Worm (Caenorhabditis elegans) whole organism, mixed stage, embryonic: ENCODE data around the gene ilcr-2.

ENCODE experiments used
- M03D4.4 ChIP-seq: sonication (generic microtip); optimal IDR thresholded peaks from 2 replicates; lab custom pipeline; 2017; ENCODE audit warnings: mild to moderate bottlenecking, missing genetic modification characterization, missing compliant biosample characterization
- bed-3 ChIP-seq: fragments of 200-800 bp; sonication (Bioruptor generic); optimal IDR thresholded peaks from 3 replicates; lab custom pipeline; 2018; ENCODE audit warnings: mild to moderate bottlenecking, missing genetic modification characterization, moderate library complexity, missing compliant biosample characterization
- blmp-1 ChIP-seq: fragments of 150-350 bp; optimal IDR thresholded peaks from 2 replicates; lab custom pipeline; 2014; ENCODE audit warnings: missing biosample characterization, missing genetic modification characterization
- ceh-39 ChIP-seq: fragments of 150-350 bp; optimal IDR thresholded peaks from 2 replicates; lab custom pipeline; 2014; ENCODE audit warnings: missing biosample characterization, missing genetic modification characterization
- ceh-43 ChIP-seq: fragments of 200-800 bp; sonication (Bioruptor generic); optimal IDR thresholded peaks from 2 replicates; lab custom pipeline; 2018; ENCODE audit warnings: mild to moderate bottlenecking, missing genetic modification characterization, moderate library complexity, missing compliant biosample characterization
- ceh-83 ChIP-seq: fragments of 200-800 bp; sonication (Bioruptor generic); optimal IDR thresholded peaks from 2 replicates; lab custom pipeline; 2018; ENCODE audit warnings: mild to moderate bottlenecking, missing genetic modification characterization, missing compliant biosample characterization
- ces-1 ChIP-seq: fragments of 150-350 bp; optimal IDR thresholded peaks from 2 replicates; lab custom pipeline; 2014; ENCODE audit warnings: missing biosample characterization, missing genetic modification reagents, missing genetic modification characterization
- elt-1 ChIP-seq: sonication (generic microtip); optimal IDR thresholded peaks from 2 replicates; lab custom pipeline; 2017; ENCODE audit warnings: missing genetic modification characterization, mild to moderate bottlenecking, missing compliant biosample characterization, antibody characterized with exemption, moderate library complexity, borderline replicate concordance; ENCODE audit not compliant: insufficient read depth
- elt-3 ChIP-seq: fragments of 150-350 bp; optimal IDR thresholded peaks from 2 replicates; lab custom pipeline; 2014; ENCODE audit warnings: missing biosample characterization, missing genetic modification characterization
- flh-1 ChIP-seq: fragments of 200-800 bp; sonication (Bioruptor generic); optimal IDR thresholded peaks from 2 replicates; lab custom pipeline; 2018; ENCODE audit warnings: mild to moderate bottlenecking, missing genetic modification characterization, moderate library complexity, missing compliant biosample characterization
- ham-2 ChIP-seq: fragments of 200-800 bp; sonication (Bioruptor generic); optimal IDR thresholded peaks from 2 replicates; lab custom pipeline; 2018; ENCODE audit warnings: mild to moderate bottlenecking, missing genetic modification characterization, missing compliant biosample characterization
- hlh-1 ChIP-seq: fragments of 150-350 bp; optimal IDR thresholded peaks from 2 replicates; lab custom pipeline; 2014; ENCODE audit warnings: missing biosample characterization, missing genetic modification reagents, missing genetic modification characterization
- lin-32 ChIP-seq: fragments of 200-800 bp; sonication (Bioruptor generic); optimal IDR thresholded peaks from 2 replicates; lab custom pipeline; 2018; ENCODE audit warnings: mild to moderate bottlenecking, missing genetic modification characterization, missing compliant biosample characterization
- lsy-2 ChIP-seq: fragments of 150-350 bp; optimal IDR thresholded peaks from 2 replicates; lab custom pipeline; 2014; ENCODE audit warnings: missing biosample characterization, missing genetic modification characterization
- mep-1 ChIP-seq: fragments of 150-350 bp; optimal IDR thresholded peaks from 2 replicates; lab custom pipeline; 2017; ENCODE audit warnings: missing biosample characterization, missing genetic modification reagents, missing genetic modification characterization, inconsistent platforms
- mls-2 ChIP-seq: sonication (generic microtip); optimal IDR thresholded peaks from 2 replicates; lab custom pipeline; 2016; ENCODE audit warnings: mild to moderate bottlenecking, missing genetic modification characterization, moderate library complexity, missing compliant biosample characterization
- nhr-12 ChIP-seq: fragments of 150-350 bp; optimal IDR thresholded peaks from 2 replicates; lab custom pipeline; 2014; ENCODE audit warnings: missing biosample characterization, missing genetic modification characterization
- nhr-2 ChIP-seq: fragments of 150-350 bp; optimal IDR thresholded peaks from 2 replicates; lab custom pipeline; 2014; ENCODE audit warnings: missing biosample characterization, missing genetic modification characterization
- nhr-237 ChIP-seq: fragments of 150-350 bp; optimal IDR thresholded peaks from 2 replicates; lab custom pipeline; 2014; ENCODE audit warnings: missing biosample characterization, missing genetic modification characterization
- nhr-76 ChIP-seq: sonication (generic microtip); optimal IDR thresholded peaks from 2 replicates; lab custom pipeline; 2017; ENCODE audit warnings: missing biosample characterization, missing genetic modification characterization
- pha-4 ChIP-seq: fragments of 150-350 bp; optimal IDR thresholded peaks from 2 replicates; lab custom pipeline; 2018; ENCODE audit warnings: missing biosample characterization, missing genetic modification reagents, missing genetic modification characterization
- sem-2 ChIP-seq: fragments of 200-800 bp; sonication (Bioruptor generic); optimal IDR thresholded peaks from 2 replicates; lab custom pipeline; 2018; ENCODE audit warnings: mild to moderate bottlenecking, missing genetic modification characterization, missing compliant biosample characterization
- snpc-4 ChIP-seq: fragments of 150-350 bp; optimal IDR thresholded peaks from 2 replicates; lab custom pipeline; 2014; ENCODE audit warnings: missing biosample characterization, missing genetic modification characterization
- sptf-1 ChIP-seq: sonication (generic microtip); optimal IDR thresholded peaks from 2 replicates; lab custom pipeline; 2017; ENCODE audit warnings: mild to moderate bottlenecking, missing genetic modification characterization, moderate library complexity, missing compliant biosample characterization
- tbx-8 ChIP-seq: fragments of 200-800 bp; sonication (Bioruptor generic); optimal IDR thresholded peaks from 2 replicates; lab custom pipeline; 2018; ENCODE audit warnings: mild to moderate bottlenecking, missing genetic modification characterization, moderate library complexity, missing compliant biosample characterization
- unc-120 ChIP-seq: sonication (generic microtip); optimal IDR thresholded peaks from 2 replicates; lab custom pipeline; 2017; ENCODE audit warnings: missing genetic modification characterization, missing compliant biosample characterization; ENCODE audit not compliant: poor library complexity, severe bottlenecking
- unc-62 ChIP-seq: fragments of 150-350 bp; optimal IDR thresholded peaks from 2 replicates; lab custom pipeline; 2014; ENCODE audit warnings: missing biosample characterization, missing genetic modification reagents, missing genetic modification characterization
- zip-8 ChIP-seq: fragments of 150-350 bp; optimal IDR thresholded peaks from 2 replicates; lab custom pipeline; 2014; ENCODE audit warnings: missing biosample characterization, missing genetic modification characterization
- ztf-11 ChIP-seq: fragments of 150-350 bp; optimal IDR thresholded peaks from 2 replicates; lab custom pipeline; 2014; ENCODE audit warnings: missing biosample characterization, missing genetic modification characterization

Gene ilcr-2

DNA sequence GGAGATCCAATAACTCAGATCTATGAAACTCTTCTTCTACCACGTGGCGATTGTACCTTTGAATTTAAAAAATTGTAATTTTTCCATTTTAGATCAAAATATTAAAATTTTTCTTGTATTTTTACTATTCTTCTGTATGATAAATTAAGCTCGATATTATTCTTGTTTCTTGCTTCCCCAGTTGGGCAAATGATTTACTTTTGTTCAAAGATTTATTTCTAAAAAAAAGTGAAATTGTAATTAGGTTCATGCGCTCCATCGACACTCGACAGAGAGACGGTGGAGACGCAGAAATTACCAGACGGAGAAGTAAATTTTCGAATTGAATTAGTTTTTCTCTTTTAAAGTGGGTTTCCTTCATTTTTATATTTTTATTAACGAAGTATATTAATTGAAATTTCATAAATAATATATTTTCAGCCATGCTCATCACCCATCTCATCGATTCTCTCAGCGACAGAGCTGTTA lies 30.8 kb downstream of the ilcr-2 start, which contains the start of gene npp-24:
Gene npp-24 (plus strand): TSS at position 51 of the 468 bp plus-strand sequence.
- no peak for TF ChIP-seq elt-3 (tag; lab: Kevin White, UChicago)
- TF ChIP-seq tbx-8 = no peak
- no peak for TF ChIP-seq ceh-43
- TF ChIP-seq ces-1 (GFP tag; lab: Kevin White, UChicago) = peak; percentile 79
- peak; percentile 3 for TF ChIP-seq blmp-1
- no peak for TF ChIP-seq ceh-83 (GFP tag; lab: Kevin White, UChicago)
- no peak for TF ChIP-seq nhr-237 (tag; lab: Kevin White, UChicago)
- TF ChIP-seq unc-62 (GFP tag; lab: Kevin White, UChicago) = no peak

DNA sequence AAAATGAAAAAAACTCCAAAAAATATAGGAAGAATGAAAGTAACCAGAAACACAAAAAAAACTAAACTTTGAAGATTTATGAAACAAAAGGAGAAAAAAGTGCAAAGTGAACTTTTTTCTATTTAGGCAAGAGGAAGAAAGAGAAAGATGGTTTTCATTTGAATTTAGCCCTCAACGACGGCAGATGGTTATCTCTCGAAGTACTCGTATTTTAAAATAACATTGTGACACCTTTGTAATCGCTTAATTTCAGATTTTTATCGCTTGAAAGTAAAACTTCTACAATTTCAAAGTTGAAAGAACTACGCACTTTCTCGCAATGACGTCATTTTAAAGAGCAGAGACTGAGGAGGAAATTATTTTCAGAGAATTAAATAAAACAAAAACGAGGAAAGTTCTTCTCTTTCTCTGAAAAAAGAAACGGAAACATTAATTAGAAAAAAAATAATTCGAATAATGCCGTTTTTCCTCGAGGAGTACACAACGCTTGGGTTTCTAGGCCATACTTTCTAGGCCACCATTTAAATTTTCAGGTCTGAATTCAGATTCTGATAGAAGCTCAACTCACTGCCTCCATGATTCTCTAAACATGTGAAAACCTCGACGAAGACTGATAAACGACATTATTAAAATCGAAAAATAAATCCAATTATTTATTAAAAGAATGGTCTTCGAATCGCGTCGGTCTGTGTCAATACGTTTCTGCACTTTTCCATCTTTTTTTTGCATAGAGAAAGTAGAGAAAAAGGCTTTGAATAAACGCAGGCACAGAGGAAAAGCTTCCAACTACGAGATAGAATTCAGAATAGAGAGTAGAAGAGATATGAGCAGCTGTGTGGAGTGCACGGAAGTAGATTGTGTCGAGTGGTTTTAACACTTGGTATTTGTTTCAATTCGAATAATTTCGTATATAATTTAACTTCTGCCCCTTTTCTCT lies 36.6 kb downstream of the ilcr-2 start:
- TF ChIP-seq ceh-39 (tag; lab: Kevin White, UChicago) (no peak), elt-3 (tag; lab: Kevin White, UChicago) (no peak), flh-1 (GFP tag; lab: Kevin White, UChicago) (no peak), sptf-1 (no peak), ces-1 (GFP tag; lab: Kevin White, UChicago) (peak; percentile 67), zip-8 (tag; lab: Kevin White, UChicago) (no peak), unc-62 (GFP tag; lab: Kevin White, UChicago) (no peak), nhr-76 (tag; lab: Kevin White, UChicago) (no peak), hlh-1 (tag; lab: Kevin White, UChicago) (peak; percentile 86), pha-4 (tag; lab: Kevin White, UChicago) (no peak), bed-3 (GFP tag; lab: Kevin White, UChicago) (no peak), mls-2 (tag; lab: Kevin White, UChicago) (no peak), ztf-11 (tag; lab: Kevin White, UChicago) (no peak), tbx-8 (no peak), nhr-12 (tag; lab: Kevin White, UChicago) (no peak), nhr-237 (tag; lab: Kevin White, UChicago) (no peak), sem-2 (GFP tag; lab: Kevin White, UChicago) (no peak), unc-120 (tag; lab: Kevin White, UChicago) (peak; percentile 2), M03D4.4 (tag; lab: Kevin White, UChicago) (no peak)

DNA sequence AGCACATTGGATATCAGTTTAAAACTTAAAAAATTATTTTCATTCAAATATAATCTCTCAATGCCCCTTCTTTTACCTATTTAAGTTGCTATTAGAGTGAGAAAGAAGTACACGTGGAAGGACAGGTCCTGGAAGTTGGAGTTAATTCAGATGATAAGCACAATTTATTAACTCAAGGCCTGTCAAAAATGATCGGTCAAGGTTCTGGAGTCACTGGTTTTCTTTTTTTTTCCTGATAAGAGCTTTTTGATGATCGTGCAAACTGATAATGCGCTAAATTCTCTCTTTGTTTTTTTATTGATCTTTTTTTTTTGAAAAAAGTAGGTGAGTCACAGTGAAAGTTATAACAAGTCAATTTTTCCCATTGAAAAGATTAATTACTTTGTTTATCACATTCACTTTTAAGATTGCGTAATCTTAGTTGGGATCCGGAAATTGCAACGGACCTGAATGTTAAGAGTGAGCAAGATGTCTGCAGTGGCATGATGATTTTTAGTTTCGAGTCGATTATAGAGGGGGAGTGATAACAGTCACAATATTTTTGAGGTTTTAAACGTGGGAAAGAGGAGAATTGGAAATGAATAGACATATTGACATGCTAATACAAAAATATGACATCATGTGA lies 37.5 kb downstream of the ilcr-2 start:
- TF ChIP-seq ces-1 (GFP tag; lab: Kevin White, UChicago) = no peak
- no peak for TF ChIP-seq ham-2
- no peak for TF ChIP-seq mep-1 (tag; lab: Kevin White, UChicago)

DNA sequence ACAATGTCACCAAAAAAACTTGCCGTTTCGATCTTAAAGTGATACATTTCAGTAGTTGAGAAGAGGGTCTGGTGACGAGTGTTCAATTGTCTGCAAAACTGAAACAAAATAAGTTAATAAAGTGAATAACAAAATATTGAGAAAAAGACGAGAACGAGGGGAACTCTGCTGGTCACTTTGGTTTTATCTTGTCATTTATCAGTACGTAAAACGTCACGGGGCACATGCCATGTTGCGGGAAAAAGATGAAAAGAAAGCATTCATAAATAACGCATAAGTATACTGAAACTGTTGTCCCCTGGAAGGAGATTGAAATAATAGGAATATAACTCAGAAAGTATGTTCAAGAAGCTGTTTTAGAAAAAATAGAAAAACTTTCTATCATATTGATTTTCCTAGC lies 39.8 kb downstream of the ilcr-2 start, which contains the start of gene sahd-1:
Gene sahd-1 (minus strand): TSS at position 100 of the 400 bp plus-strand sequence.
- TF ChIP-seq nhr-12 (tag; lab: Kevin White, UChicago) = no peak
- TF ChIP-seq M03D4.4 (tag; lab: Kevin White, UChicago) = no peak
- TF ChIP-seq zip-8 (tag; lab: Kevin White, UChicago) = no peak
- TF ChIP-seq sem-2 (GFP tag; lab: Kevin White, UChicago) = no peak
- no peak for TF ChIP-seq lin-32 (GFP tag; lab: Kevin White, UChicago)
- no peak for TF ChIP-seq mep-1 (tag; lab: Kevin White, UChicago)
- TF ChIP-seq snpc-4 = no peak

DNA sequence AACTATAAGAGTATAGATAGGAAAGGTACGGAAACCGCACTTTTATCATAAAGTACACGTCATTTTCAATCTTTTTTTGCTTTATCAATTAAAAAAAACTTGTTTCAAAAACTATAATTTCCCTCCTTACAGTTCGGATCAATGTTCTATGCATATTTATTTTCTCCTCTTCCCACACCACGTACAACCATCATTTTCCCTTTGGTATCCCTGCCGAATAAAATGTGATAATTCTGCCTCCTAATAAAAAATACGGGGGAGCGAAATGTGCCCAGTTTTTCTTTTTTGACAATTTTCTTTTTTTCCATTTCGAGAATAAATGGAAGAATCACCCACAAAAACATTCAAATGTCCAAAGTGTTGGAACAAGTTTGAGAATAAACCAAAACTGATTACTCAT lies 40.5 kb downstream of the ilcr-2 start, which contains the start of gene ZK177.3:
Gene ZK177.3 (plus strand): TSS at position 301 of the 400 bp plus-strand sequence.
- TF ChIP-seq ceh-43 = no peak
- TF ChIP-seq unc-62 (GFP tag; lab: Kevin White, UChicago) = no peak

DNA sequence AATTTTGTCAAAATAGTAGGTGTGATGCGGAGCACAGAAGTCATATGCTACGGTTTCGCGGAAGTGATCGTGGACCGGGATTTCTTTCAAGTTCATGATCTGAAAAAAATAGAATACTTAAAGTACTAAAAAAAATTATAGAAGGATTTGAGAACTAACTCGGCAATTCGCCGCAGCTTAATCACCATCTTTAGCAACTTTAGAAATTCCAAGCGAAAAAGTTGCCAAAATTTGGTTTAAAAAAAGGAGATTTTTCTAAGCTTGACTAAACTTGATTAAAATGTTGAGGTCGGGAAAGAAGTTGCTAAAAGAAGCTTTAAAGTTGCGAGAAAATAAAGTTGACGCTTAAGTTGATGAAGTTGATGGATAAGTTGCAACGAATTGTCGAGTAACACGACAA lies 42.6 kb downstream of the ilcr-2 start, which contains the start of gene ZK177.9:
Gene ZK177.9 (minus strand): TSS at position 101 of the 400 bp plus-strand sequence.
- no peak for TF ChIP-seq elt-1
- TF ChIP-seq blmp-1 = no peak
- TF ChIP-seq zip-8 (tag; lab: Kevin White, UChicago) = no peak
- no peak for TF ChIP-seq bed-3 (GFP tag; lab: Kevin White, UChicago)
- TF ChIP-seq ztf-11 (tag; lab: Kevin White, UChicago) = no peak
- no peak for TF ChIP-seq flh-1 (GFP tag; lab: Kevin White, UChicago)
- no peak for TF ChIP-seq nhr-76 (tag; lab: Kevin White, UChicago)
- TF ChIP-seq lsy-2 (tag; lab: Kevin White, UChicago) = no peak
- TF ChIP-seq nhr-2 = no peak
- no peak for TF ChIP-seq snpc-4
- TF ChIP-seq elt-3 (tag; lab: Kevin White, UChicago) = no peak
- TF ChIP-seq pha-4 (tag; lab: Kevin White, UChicago) = no peak
- no peak for TF ChIP-seq sem-2 (GFP tag; lab: Kevin White, UChicago)
- no peak for TF ChIP-seq ceh-83 (GFP tag; lab: Kevin White, UChicago)
- no peak for TF ChIP-seq tbx-8
